Worm (Caenorhabditis elegans) whole organism, young adult: ENCODE results near the gene srbc-39.

Experiments used
- B0019.2 ChIP-seq: fragments of 200-800 bp; sonication (Bioruptor generic); conservative IDR thresholded peaks from 2 replicates; pipeline ENCODE4 v1.3.6; 2022; ENCODE audit warnings: missing genetic modification reagents, missing genetic modification characterization, missing compliant biosample characterization
- B0035.1 ChIP-seq: sonication (generic microtip); optimal IDR thresholded peaks from 2 replicates; lab custom pipeline; 2016; ENCODE audit warnings: missing genetic modification characterization, mild to moderate bottlenecking, missing compliant biosample characterization, missing genotype, missing genetic modification reagents
- B0261.1 ChIP-seq: sonication (generic microtip); optimal IDR thresholded peaks from 2 replicates; lab custom pipeline; 2016; ENCODE audit warnings: mild to moderate bottlenecking, missing genetic modification characterization, moderate library complexity, missing compliant biosample characterization
- C17E4.6 ChIP-seq: fragments of 200-800 bp; sonication (Bioruptor generic); IDR thresholded peaks from 2 replicates; pipeline ENCODE4 v1.3.6; 2022; ENCODE audit warnings: missing genetic modification reagents, missing genetic modification characterization, missing compliant biosample characterization
- F23B12.7 ChIP-seq: sonication (generic microtip); optimal IDR thresholded peaks from 2 replicates; lab custom pipeline; 2017; ENCODE audit warnings: missing genetic modification characterization, mild to moderate bottlenecking, missing compliant biosample characterization, antibody characterized with exemption, moderate library complexity; ENCODE audit not compliant: insufficient read depth
- F49E8.2 ChIP-seq: sonication (generic microtip); optimal IDR thresholded peaks from 3 replicates; lab custom pipeline; 2017; ENCODE audit warnings: missing genetic modification characterization, mild to moderate bottlenecking, missing compliant biosample characterization, antibody characterized with exemption, moderate library complexity; ENCODE audit not compliant: insufficient read depth
- F57A8.1 ChIP-seq: fragments of 200-800 bp; sonication (Bioruptor generic); optimal IDR thresholded peaks from 2 replicates; lab custom pipeline; 2018; ENCODE audit warnings: mild to moderate bottlenecking, missing genetic modification characterization, moderate library complexity, missing compliant biosample characterization
- T07F8.4 ChIP-seq: sonication (generic microtip); optimal IDR thresholded peaks from 2 replicates; lab custom pipeline; 2016; ENCODE audit warnings: mild to moderate bottlenecking, missing genetic modification characterization, moderate library complexity, missing compliant biosample characterization
- Y67H2A.10 ChIP-seq: fragments of 200-800 bp; sonication (Bioruptor generic); conservative IDR thresholded peaks from 2 replicates; pipeline ENCODE4 v1.3.6; 2022; ENCODE audit warnings: missing genetic modification reagents, missing genetic modification characterization, missing compliant biosample characterization
- Y79H2A.3 ChIP-seq: fragments of 200-800 bp; sonication (Bioruptor generic); conservative IDR thresholded peaks from 2 replicates; pipeline ENCODE4 v1.3.6; 2022; ENCODE audit warnings: missing genetic modification reagents, missing genetic modification characterization, missing compliant biosample characterization
- ZK185.1 ChIP-seq: sonication (generic microtip); optimal IDR thresholded peaks from 2 replicates; lab custom pipeline; 2016; ENCODE audit warnings: mild to moderate bottlenecking, missing genetic modification characterization, missing compliant biosample characterization; ENCODE audit not compliant: poor library complexity, severe bottlenecking
- akir-1 ChIP-seq: fragments of 200-800 bp; sonication (Bioruptor generic); optimal IDR thresholded peaks from 2 replicates; lab custom pipeline; 2018; ENCODE audit warnings: mild to moderate bottlenecking, missing genetic modification characterization, moderate library complexity, missing compliant biosample characterization
- attf-3 ChIP-seq: fragments of 200-800 bp; sonication (Bioruptor generic); conservative IDR thresholded peaks from 2 replicates; pipeline ENCODE4 v1.3.6; 2022; ENCODE audit warnings: missing genetic modification reagents, missing genetic modification characterization, missing compliant biosample characterization
- ccch-3 ChIP-seq: fragments of 200-800 bp; sonication (Bioruptor generic); optimal IDR thresholded peaks from 2 replicates; lab custom pipeline; 2018; ENCODE audit warnings: mild to moderate bottlenecking, missing genetic modification characterization, missing compliant biosample characterization
- cebp-1 ChIP-seq, 2 experiments: fragments of 200-800 bp in 1 of 2; sonication (Bioruptor generic) in 1 of 2; sonication (generic microtip) in 1 of 2; IDR thresholded peaks in 1 of 2; optimal IDR thresholded peaks in 1 of 2; 2 replicates each; pipeline versions ENCODE4 v1.3.6 to Lab custom; 2017 to 2022; ENCODE audit warnings: missing compliant biosample characterization in 2 of 2, missing genetic modification characterization in 2 of 2, mild to moderate bottlenecking in 1 of 2, missing genetic modification reagents in 1 of 2, moderate library complexity in 1 of 2
- ceh-100 ChIP-seq: fragments of 200-800 bp; sonication (Bioruptor generic); IDR thresholded peaks from 2 replicates; pipeline ENCODE4 v1.3.6; 2022; ENCODE audit warnings: missing genetic modification reagents, missing genetic modification characterization, missing compliant biosample characterization
- ceh-27 ChIP-seq: fragments of 200-800 bp; sonication (Bioruptor generic); optimal IDR thresholded peaks from 2 replicates; lab custom pipeline; 2018; ENCODE audit warnings: mild to moderate bottlenecking, missing genetic modification characterization, moderate library complexity, missing compliant biosample characterization
- ceh-40 ChIP-seq: fragments of 200-800 bp; sonication (Bioruptor generic); IDR thresholded peaks from 2 replicates; pipeline ENCODE4 v1.3.6; 2022; ENCODE audit warnings: missing genetic modification characterization, missing compliant biosample characterization
- ceh-58 ChIP-seq: fragments of 200-800 bp; sonication (Bioruptor generic); IDR thresholded peaks from 2 replicates; pipeline ENCODE4 v1.3.6; 2022; ENCODE audit warnings: missing genetic modification characterization, missing compliant biosample characterization
- ceh-91 ChIP-seq: fragments of 200-800 bp; sonication (Bioruptor generic); IDR thresholded peaks from 2 replicates; pipeline ENCODE4 v1.3.6; 2022; ENCODE audit warnings: missing genetic modification reagents, missing genetic modification characterization, missing compliant biosample characterization
- dpl-1 ChIP-seq: fragments of 150-350 bp; optimal IDR thresholded peaks from 2 replicates; lab custom pipeline; 2014; ENCODE audit warnings: missing biosample characterization, missing genetic modification reagents, missing genetic modification characterization
- efl-1 ChIP-seq: fragments of 150-350 bp; optimal IDR thresholded peaks from 2 replicates; lab custom pipeline; 2014; ENCODE audit warnings: missing biosample characterization, missing genetic modification reagents, missing genetic modification characterization
- fkh-3 ChIP-seq: sonication (generic microtip); optimal IDR thresholded peaks from 2 replicates; lab custom pipeline; 2016; ENCODE audit warnings: mild to moderate bottlenecking, missing genetic modification characterization, missing compliant biosample characterization
- him-1 ChIP-seq: sonication (generic microtip); optimal IDR thresholded peaks from 2 replicates; lab custom pipeline; 2016; ENCODE audit warnings: missing genotype, missing genetic modification reagents, missing genetic modification characterization, missing compliant biosample characterization
- hmg-20 ChIP-seq: fragments of 200-800 bp; sonication (Bioruptor generic); IDR thresholded peaks from 2 replicates; pipeline ENCODE4 v1.3.6; 2022; ENCODE audit warnings: missing genetic modification reagents, missing genetic modification characterization, missing compliant biosample characterization
- hrde-1 ChIP-seq: sonication (generic microtip); optimal IDR thresholded peaks from 2 replicates; lab custom pipeline; 2016; ENCODE audit warnings: missing genetic modification characterization, mild to moderate bottlenecking, missing compliant biosample characterization, moderate library complexity, missing genotype, missing genetic modification reagents, borderline replicate concordance
- let-526 ChIP-seq: fragments of 200-800 bp; sonication (Bioruptor generic); IDR thresholded peaks from 2 replicates; pipeline ENCODE4 v1.3.6; 2022; ENCODE audit warnings: missing genetic modification reagents, missing genetic modification characterization, missing compliant biosample characterization
- let-607 ChIP-seq, 2 experiments: fragments of 200-800 bp in 1 of 2; sonication (Bioruptor generic) in 1 of 2; sonication (generic microtip) in 1 of 2; optimal IDR thresholded peaks; 2 replicates each; lab custom pipeline; 2016 to 2018; ENCODE audit warnings: mild to moderate bottlenecking in 2 of 2, missing compliant biosample characterization in 2 of 2, missing genetic modification characterization in 2 of 2, moderate library complexity in 2 of 2, missing genotype in 1 of 2
- lin-26 ChIP-seq: fragments of 200-800 bp; sonication (Bioruptor generic); IDR thresholded peaks from 2 replicates; pipeline ENCODE4 v1.3.6; 2022; ENCODE audit warnings: missing genetic modification reagents, missing genetic modification characterization, missing compliant biosample characterization
- lin-35 ChIP-seq, 3 experiments: fragments of 150-350 bp in 2 of 3; sonication (generic microtip) in 1 of 3; optimal IDR thresholded peaks; 2 replicates each; lab custom pipeline; 2014 to 2018; ENCODE audit warnings: missing biosample characterization in 3 of 3, missing genetic modification characterization in 3 of 3, missing genetic modification reagents in 3 of 3
- lin-40 ChIP-seq: sonication (generic microtip); optimal IDR thresholded peaks from 2 replicates; lab custom pipeline; 2016; ENCODE audit warnings: missing genetic modification characterization, mild to moderate bottlenecking, missing compliant biosample characterization, missing genotype, missing genetic modification reagents
- lsl-1 ChIP-seq: fragments of 200-800 bp; sonication (Bioruptor generic); optimal IDR thresholded peaks from 2 replicates; lab custom pipeline; 2018; ENCODE audit warnings: mild to moderate bottlenecking, missing genetic modification characterization, moderate library complexity, missing compliant biosample characterization
- madf-6 ChIP-seq: fragments of 200-800 bp; sonication (Bioruptor generic); IDR thresholded peaks from 2 replicates; pipeline ENCODE4 v1.3.6; 2022; ENCODE audit warnings: missing genetic modification reagents, missing genetic modification characterization, missing compliant biosample characterization
- madf-8 ChIP-seq: fragments of 200-800 bp; sonication (Bioruptor generic); conservative IDR thresholded peaks from 2 replicates; pipeline ENCODE4 v1.3.6; 2022; ENCODE audit warnings: missing genetic modification reagents, missing genetic modification characterization, missing compliant biosample characterization
- mcd-1 ChIP-seq: fragments of 200-800 bp; sonication (Bioruptor generic); IDR thresholded peaks from 2 replicates; pipeline ENCODE4 v1.3.6; 2022; ENCODE audit warnings: missing genetic modification reagents, missing genetic modification characterization, missing compliant biosample characterization
- nfya-1 ChIP-seq: sonication (generic microtip); optimal IDR thresholded peaks from 2 replicates; lab custom pipeline; 2017; ENCODE audit warnings: antibody characterized with exemption, missing compliant biosample characterization, missing genetic modification characterization, borderline replicate concordance; ENCODE audit not compliant: insufficient read depth
- nfyb-1 ChIP-seq: fragments of 200-800 bp; sonication (Bioruptor generic); IDR thresholded peaks from 2 replicates; pipeline ENCODE4 v1.3.6; 2022; ENCODE audit warnings: missing genetic modification reagents, missing genetic modification characterization, missing compliant biosample characterization
- pha-4 ChIP-seq: fragments of 150-350 bp; sonication (generic microtip); optimal IDR thresholded peaks from 2 replicates; lab custom pipeline; 2014; ENCODE audit warnings: missing biosample characterization, missing genetic modification reagents, missing genetic modification characterization
- rcor-1 ChIP-seq: fragments of 200-800 bp; sonication (Bioruptor generic); IDR thresholded peaks from 2 replicates; pipeline ENCODE4 v1.3.6; 2022; ENCODE audit warnings: missing genetic modification reagents, missing genetic modification characterization, missing compliant biosample characterization
- sdz-38 ChIP-seq: sonication (generic microtip); optimal IDR thresholded peaks from 2 replicates; lab custom pipeline; 2016; ENCODE audit warnings: missing genotype, missing genetic modification characterization, missing compliant biosample characterization
- sea-2 ChIP-seq: fragments of 200-800 bp; sonication (Bioruptor generic); IDR thresholded peaks from 2 replicates; pipeline ENCODE4 v1.3.6; 2022; ENCODE audit warnings: missing genetic modification characterization, missing compliant biosample characterization
- tbx-9 ChIP-seq: sonication (generic microtip); optimal IDR thresholded peaks from 2 replicates; lab custom pipeline; 2016; ENCODE audit warnings: borderline replicate concordance, missing genetic modification characterization, inconsistent platforms, missing compliant biosample characterization
- tlf-1 ChIP-seq: fragments of 200-800 bp; sonication (Bioruptor generic); optimal IDR thresholded peaks from 2 replicates; lab custom pipeline; 2018; ENCODE audit warnings: mild to moderate bottlenecking, missing genetic modification characterization, missing compliant biosample characterization
- unc-130 ChIP-seq: sonication (generic microtip); optimal IDR thresholded peaks from 2 replicates; lab custom pipeline; 2016; ENCODE audit warnings: missing genetic modification reagents, missing genetic modification characterization, missing compliant biosample characterization
- ztf-26 ChIP-seq: sonication (generic microtip); optimal IDR thresholded peaks from 2 replicates; lab custom pipeline; 2017; ENCODE audit warnings: missing genetic modification characterization, missing compliant biosample characterization

Gene srbc-39

DNA sequence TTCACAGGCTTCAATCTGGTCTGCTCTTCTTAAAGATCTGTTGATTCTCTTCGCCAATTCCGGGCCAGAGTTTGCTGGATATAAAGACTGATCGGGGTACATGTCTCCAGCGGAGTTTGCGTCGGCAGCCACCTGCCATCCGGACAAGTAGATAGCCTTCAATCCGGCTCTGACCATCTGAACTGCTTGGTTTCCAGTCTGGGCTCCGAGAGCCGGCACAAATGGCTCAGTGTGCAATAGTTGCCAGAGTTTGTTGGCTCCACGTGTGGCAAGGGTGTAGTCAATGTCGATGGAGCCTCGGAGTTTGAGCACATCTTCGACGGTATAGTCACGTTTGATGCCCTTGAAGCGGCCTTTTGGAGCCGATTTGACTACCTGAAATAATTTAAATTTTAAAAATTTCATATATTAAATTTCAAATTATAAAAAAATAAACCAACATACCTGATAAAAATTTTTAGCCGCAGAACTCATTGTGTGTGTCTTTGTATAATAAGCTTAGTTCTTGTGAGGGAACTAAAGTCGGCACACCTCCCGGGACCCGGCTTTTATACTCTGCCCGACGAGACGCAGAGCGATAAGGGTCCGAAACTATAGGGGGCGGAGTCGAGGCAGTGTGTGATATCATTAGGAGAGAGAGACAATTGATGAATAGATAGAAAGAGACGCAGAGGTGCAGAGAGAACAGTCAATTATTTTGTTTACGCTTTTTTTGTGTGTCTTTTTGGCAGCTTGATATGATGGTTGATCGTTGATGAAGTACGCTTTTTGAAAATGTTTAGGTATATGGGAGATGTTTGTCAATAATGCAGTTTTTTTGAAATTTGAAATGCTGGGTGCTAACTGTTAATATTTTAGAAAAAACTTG lies 18.8 kb downstream of the srbc-39 start, which contains the start of the genes icl-1 and srh-2 (continued):
- TF ChIP-seq nfya-1 (no peak), lin-35 (GFP tag; optimal IDR thresholded peaks at IDR 0.05; lab: Kevin White, UChicago) (no peak), sdz-38 (tag; lab: Kevin White, UChicago) (no peak), mcd-1 (GFP tag; lab: Robert Waterston, UW) (peak; percentile 56), hmg-20 (GFP tag; lab: Robert Waterston, UW) (no peak), T07F8.4 (tag; lab: Kevin White, UChicago) (no peak), tbx-9 (tag; lab: Kevin White, UChicago) (no peak), tlf-1 (GFP tag; lab: Kevin White, UChicago) (peak; percentile 21), madf-8 (GFP tag; lab: Robert Waterston, UW) (no peak), rcor-1 (0 out of 2 replicates have a peak, but pooled peaks have one; percentile 36), pha-4 (tag; lab: Kevin White, UChicago) (peak; percentile 60), F49E8.2 (no peak), efl-1 (GFP tag; lab: Kevin White, UChicago) (no peak), lsl-1 (GFP tag; lab: Kevin White, UChicago) (no peak), Y79H2A.3 (GFP tag; lab: Robert Waterston, UW) (no peak), B0261.1 (tag; lab: Kevin White, UChicago) (no peak), lin-40 (tag; lab: Kevin White, UChicago) (peak; percentile 18), hrde-1 (no peak), lin-26 (GFP tag; lab: Robert Waterston, UW) (peak; percentile 85), cebp-1 (GFP tag; IDR thresholded peaks at IDR 0.05; lab: Robert Waterston, UW) (no peak; the same call in 1 of the 2 replicates), cebp-1 (tag; optimal IDR thresholded peaks at IDR 0.05; lab: Kevin White, UChicago) (peak; percentile 70), sea-2 (GFP tag; lab: Robert Waterston, UW) (no peak), F57A8.1 (GFP tag; lab: Kevin White, UChicago) (no peak), unc-130 (GFP tag; lab: Kevin White, UChicago) (no peak), fkh-3 (tag; lab: Kevin White, UChicago) (no peak), ceh-91 (GFP tag; lab: Robert Waterston, UW) (no peak), ZK185.1 (tag; lab: Kevin White, UChicago) (peak; percentile 27), ceh-27 (GFP tag; lab: Kevin White, UChicago) (no peak), nfyb-1 (GFP tag; lab: Robert Waterston, UW) (peak; percentile 68), ceh-40 (GFP tag; lab: Robert Waterston, UW) (no peak), let-607 (tag; optimal IDR thresholded peaks at IDR 0.05; lab: Kevin White, UChicago) (no peak), let-526 (GFP tag; lab: Robert Waterston, UW) (0 out of 2 replicates have a peak, but pooled peaks have one; percentile 23), him-1 (tag; lab: Kevin White, UChicago) (no peak), ztf-26 (peak; percentile 72), ceh-100 (GFP tag; lab: Robert Waterston, UW) (no peak), F23B12.7 (tag; lab: Kevin White, UChicago) (no peak), ceh-58 (GFP tag; lab: Robert Waterston, UW) (no peak), attf-3 (GFP tag; lab: Robert Waterston, UW) (no peak), dpl-1 (GFP tag; lab: Kevin White, UChicago) (no peak), C17E4.6 (GFP tag; lab: Robert Waterston, UW) (no peak), Y67H2A.10 (GFP tag; lab: Robert Waterston, UW) (no peak), akir-1 (GFP tag; lab: Kevin White, UChicago) (no peak), B0035.1 (tag; lab: Kevin White, UChicago) (peak; percentile 39), B0019.2 (GFP tag; lab: Robert Waterston, UW) (0 out of 2 replicates have a peak, but pooled peaks have one; percentile 3), madf-6 (GFP tag; lab: Robert Waterston, UW) (no peak), ccch-3 (GFP tag; lab: Kevin White, UChicago) (no peak)
